Worm (Caenorhabditis elegans) whole organism, late embryonic: ENCODE measurements around the gene mrpl-55.

Source experiments
- pax-1 ChIP-seq: fragments of 150-350 bp; optimal IDR thresholded peaks from 2 replicates; lab custom pipeline; 2014; ENCODE audit warnings: missing biosample characterization, missing genetic modification characterization
- pqm-1 ChIP-seq: sonication (generic microtip); optimal IDR thresholded peaks from 2 replicates; lab custom pipeline; 2016; ENCODE audit warnings: missing genetic modification characterization, missing compliant biosample characterization
- unc-42 ChIP-seq: sonication (generic microtip); optimal IDR thresholded peaks from 2 replicates; lab custom pipeline; 2016; ENCODE audit warnings: missing genotype, missing genetic modification characterization, missing compliant biosample characterization

DNA sequence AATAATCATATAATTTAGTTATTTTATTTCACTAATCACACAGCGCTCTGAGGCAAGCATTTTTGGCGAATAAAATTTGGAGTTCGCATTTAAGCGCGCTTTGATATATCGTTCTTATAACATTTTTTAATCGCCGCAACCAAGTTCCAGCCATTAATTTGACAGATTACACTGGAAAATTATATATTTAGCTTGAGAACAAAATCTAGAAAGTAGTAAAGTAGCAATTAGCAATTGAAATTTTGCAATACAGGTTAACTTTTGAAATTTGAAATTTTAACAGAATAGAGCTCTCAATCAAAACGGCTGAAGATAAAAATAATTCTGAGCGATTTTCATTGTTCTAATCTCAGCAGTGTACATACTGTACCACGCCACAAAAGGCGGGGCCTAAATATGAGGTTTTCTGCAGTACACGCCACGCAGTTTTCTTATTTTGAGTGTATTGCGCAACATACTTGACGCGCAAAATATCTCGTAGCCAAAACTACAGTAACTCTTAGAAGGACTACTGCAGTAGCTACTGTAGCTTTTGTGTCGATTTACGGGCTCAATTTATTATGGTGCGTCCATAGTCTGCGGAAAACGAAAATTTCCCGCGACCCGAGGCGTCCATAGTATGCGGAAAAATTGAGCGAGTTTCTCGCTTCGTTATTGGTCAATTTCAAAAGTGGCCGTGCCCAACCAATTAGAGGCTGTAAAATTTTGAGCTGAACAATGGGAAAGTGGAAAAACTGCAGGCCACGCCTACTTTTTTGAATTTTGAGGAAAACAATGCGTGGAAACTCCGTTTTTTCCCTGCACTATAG lies 16.5 kb upstream of the mrpl-55 start:
- TF ChIP-seq pqm-1 (tag; lab: Kevin White, UChicago) = no peak
- TF ChIP-seq pax-1 = no peak
- TF ChIP-seq unc-42 (tag; lab: Kevin White, UChicago) = no peak
